Worm (Caenorhabditis elegans) whole organism, mixed stage, embryonic: ENCODE data around the gene Y25C1A.6.

Source experiments
- M03D4.4 ChIP-seq: sonication (generic microtip); optimal IDR thresholded peaks from 2 replicates; lab custom pipeline; 2017; ENCODE audit warnings: mild to moderate bottlenecking, missing genetic modification characterization, missing compliant biosample characterization
- bed-3 ChIP-seq: fragments of 200-800 bp; sonication (Bioruptor generic); optimal IDR thresholded peaks from 3 replicates; lab custom pipeline; 2018; ENCODE audit warnings: mild to moderate bottlenecking, missing genetic modification characterization, moderate library complexity, missing compliant biosample characterization
- blmp-1 ChIP-seq: fragments of 150-350 bp; optimal IDR thresholded peaks from 2 replicates; lab custom pipeline; 2014; ENCODE audit warnings: missing biosample characterization, missing genetic modification characterization
- ceh-43 ChIP-seq: fragments of 200-800 bp; sonication (Bioruptor generic); optimal IDR thresholded peaks from 2 replicates; lab custom pipeline; 2018; ENCODE audit warnings: mild to moderate bottlenecking, missing genetic modification characterization, moderate library complexity, missing compliant biosample characterization
- ceh-83 ChIP-seq: fragments of 200-800 bp; sonication (Bioruptor generic); optimal IDR thresholded peaks from 2 replicates; lab custom pipeline; 2018; ENCODE audit warnings: mild to moderate bottlenecking, missing genetic modification characterization, missing compliant biosample characterization
- ces-1 ChIP-seq: fragments of 150-350 bp; optimal IDR thresholded peaks from 2 replicates; lab custom pipeline; 2014; ENCODE audit warnings: missing biosample characterization, missing genetic modification reagents, missing genetic modification characterization
- cnd-1 ChIP-seq: fragments of 200-800 bp; sonication (Bioruptor generic); optimal IDR thresholded peaks from 2 replicates; lab custom pipeline; 2018; ENCODE audit warnings: mild to moderate bottlenecking, missing genetic modification characterization, missing compliant biosample characterization
- drap-1 ChIP-seq: fragments of 200-800 bp; sonication (Bioruptor generic); optimal IDR thresholded peaks from 3 replicates; lab custom pipeline; 2018; ENCODE audit warnings: mild to moderate bottlenecking, missing genetic modification characterization, missing compliant biosample characterization
- elt-1 ChIP-seq: sonication (generic microtip); optimal IDR thresholded peaks from 2 replicates; lab custom pipeline; 2017; ENCODE audit warnings: missing genetic modification characterization, mild to moderate bottlenecking, missing compliant biosample characterization, antibody characterized with exemption, moderate library complexity, borderline replicate concordance; ENCODE audit not compliant: insufficient read depth
- elt-3 ChIP-seq: fragments of 150-350 bp; optimal IDR thresholded peaks from 2 replicates; lab custom pipeline; 2014; ENCODE audit warnings: missing biosample characterization, missing genetic modification characterization
- flh-1 ChIP-seq: fragments of 200-800 bp; sonication (Bioruptor generic); optimal IDR thresholded peaks from 2 replicates; lab custom pipeline; 2018; ENCODE audit warnings: mild to moderate bottlenecking, missing genetic modification characterization, moderate library complexity, missing compliant biosample characterization
- ham-2 ChIP-seq: fragments of 200-800 bp; sonication (Bioruptor generic); optimal IDR thresholded peaks from 2 replicates; lab custom pipeline; 2018; ENCODE audit warnings: mild to moderate bottlenecking, missing genetic modification characterization, missing compliant biosample characterization
- lin-13 ChIP-seq: fragments of 150-350 bp; optimal IDR thresholded peaks from 2 replicates; lab custom pipeline; 2014; ENCODE audit warnings: missing biosample characterization, missing genetic modification characterization
- lin-32 ChIP-seq: fragments of 200-800 bp; sonication (Bioruptor generic); optimal IDR thresholded peaks from 2 replicates; lab custom pipeline; 2018; ENCODE audit warnings: mild to moderate bottlenecking, missing genetic modification characterization, missing compliant biosample characterization
- lsy-2 ChIP-seq: fragments of 150-350 bp; optimal IDR thresholded peaks from 2 replicates; lab custom pipeline; 2014; ENCODE audit warnings: missing biosample characterization, missing genetic modification characterization
- mab-5 ChIP-seq: fragments of 150-350 bp; optimal IDR thresholded peaks from 2 replicates; lab custom pipeline; 2014; ENCODE audit warnings: missing biosample characterization, missing genetic modification characterization
- mep-1 ChIP-seq: fragments of 150-350 bp; optimal IDR thresholded peaks from 2 replicates; lab custom pipeline; 2017; ENCODE audit warnings: missing biosample characterization, missing genetic modification reagents, missing genetic modification characterization, inconsistent platforms
- mls-2 ChIP-seq: sonication (generic microtip); optimal IDR thresholded peaks from 2 replicates; lab custom pipeline; 2016; ENCODE audit warnings: mild to moderate bottlenecking, missing genetic modification characterization, moderate library complexity, missing compliant biosample characterization
- nhr-12 ChIP-seq: fragments of 150-350 bp; optimal IDR thresholded peaks from 2 replicates; lab custom pipeline; 2014; ENCODE audit warnings: missing biosample characterization, missing genetic modification characterization
- nhr-2 ChIP-seq: fragments of 150-350 bp; optimal IDR thresholded peaks from 2 replicates; lab custom pipeline; 2014; ENCODE audit warnings: missing biosample characterization, missing genetic modification characterization
- nhr-237 ChIP-seq: fragments of 150-350 bp; optimal IDR thresholded peaks from 2 replicates; lab custom pipeline; 2014; ENCODE audit warnings: missing biosample characterization, missing genetic modification characterization
- nhr-28 ChIP-seq: fragments of 150-350 bp; optimal IDR thresholded peaks from 2 replicates; lab custom pipeline; 2014; ENCODE audit warnings: missing biosample characterization, missing genetic modification characterization
- nhr-76 ChIP-seq: sonication (generic microtip); optimal IDR thresholded peaks from 2 replicates; lab custom pipeline; 2017; ENCODE audit warnings: missing biosample characterization, missing genetic modification characterization
- pha-4 ChIP-seq: fragments of 150-350 bp; optimal IDR thresholded peaks from 2 replicates; lab custom pipeline; 2018; ENCODE audit warnings: missing biosample characterization, missing genetic modification reagents, missing genetic modification characterization
- sem-2 ChIP-seq: fragments of 200-800 bp; sonication (Bioruptor generic); optimal IDR thresholded peaks from 2 replicates; lab custom pipeline; 2018; ENCODE audit warnings: mild to moderate bottlenecking, missing genetic modification characterization, missing compliant biosample characterization
- sptf-1 ChIP-seq: sonication (generic microtip); optimal IDR thresholded peaks from 2 replicates; lab custom pipeline; 2017; ENCODE audit warnings: mild to moderate bottlenecking, missing genetic modification characterization, moderate library complexity, missing compliant biosample characterization
- tbx-8 ChIP-seq: fragments of 200-800 bp; sonication (Bioruptor generic); optimal IDR thresholded peaks from 2 replicates; lab custom pipeline; 2018; ENCODE audit warnings: mild to moderate bottlenecking, missing genetic modification characterization, moderate library complexity, missing compliant biosample characterization
- unc-120 ChIP-seq: sonication (generic microtip); optimal IDR thresholded peaks from 2 replicates; lab custom pipeline; 2017; ENCODE audit warnings: missing genetic modification characterization, missing compliant biosample characterization; ENCODE audit not compliant: poor library complexity, severe bottlenecking
- unc-39 ChIP-seq: fragments of 150-350 bp; optimal IDR thresholded peaks from 2 replicates; lab custom pipeline; 2014; ENCODE audit warnings: missing biosample characterization, missing genetic modification characterization
- unc-62 ChIP-seq: fragments of 150-350 bp; optimal IDR thresholded peaks from 2 replicates; lab custom pipeline; 2014; ENCODE audit warnings: missing biosample characterization, missing genetic modification reagents, missing genetic modification characterization
- zip-8 ChIP-seq: fragments of 150-350 bp; optimal IDR thresholded peaks from 2 replicates; lab custom pipeline; 2014; ENCODE audit warnings: missing biosample characterization, missing genetic modification characterization
- ztf-11 ChIP-seq: fragments of 150-350 bp; optimal IDR thresholded peaks from 2 replicates; lab custom pipeline; 2014; ENCODE audit warnings: missing biosample characterization, missing genetic modification characterization

The Y25C1A.6 gene

ce11 chrII:3096060-3096459 lies 35.2 kb downstream of the Y25C1A.6 start, which contains the start of gene srg-23:
Gene srg-23, minus strand, starts transcription at chrII:3096160.
- TF ChIP-seq pha-4 (tag; lab: Kevin White, UChicago) (no peak), M03D4.4 (tag; lab: Kevin White, UChicago) (no peak), bed-3 (no peak), elt-1 (no peak), nhr-28 (tag; lab: Kevin White, UChicago) (no peak), sptf-1 (tag; lab: Kevin White, UChicago) (no peak), nhr-76 (tag; lab: Kevin White, UChicago) (no peak), sem-2 (no peak)
- TF ChIP-seq, all 35 proteins: peak for 0

ce11 chrII:3096857-3097256 lies 36.0 kb downstream of the Y25C1A.6 start, which contains the start of gene Y25C1A.14:
Gene Y25C1A.14, minus strand, starts transcription at chrII:3096957.
- TF ChIP-seq mls-2 (no peak), ham-2 (GFP tag; lab: Kevin White, UChicago) (no peak), flh-1 (GFP tag; lab: Kevin White, UChicago) (no peak), drap-1 (GFP tag; lab: Kevin White, UChicago) (no peak), unc-120 (tag; lab: Kevin White, UChicago) (no peak), cnd-1 (tag; lab: Kevin White, UChicago) (no peak)

ce11 chrII:3100546-3100945 lies 39.7 kb downstream of the Y25C1A.6 start, which contains the start of gene srg-24:
Gene srg-24, minus strand, starts transcription at chrII:3100646.
- no peak for TF ChIP-seq ces-1 (GFP tag; lab: Kevin White, UChicago)
- no peak for TF ChIP-seq mep-1
- TF ChIP-seq unc-39 (tag; lab: Kevin White, UChicago) = no peak
- no peak for TF ChIP-seq ceh-83 (GFP tag; lab: Kevin White, UChicago)
- no peak for TF ChIP-seq blmp-1 (tag; lab: Kevin White, UChicago)
- no peak for TF ChIP-seq mab-5
- TF ChIP-seq elt-3 (tag; lab: Kevin White, UChicago) = no peak
- TF ChIP-seq unc-120 (tag; lab: Kevin White, UChicago) = no peak
- TF ChIP-seq sptf-1 (tag; lab: Kevin White, UChicago) = no peak
- no peak for TF ChIP-seq lin-13
- no peak for TF ChIP-seq ztf-11 (tag; lab: Kevin White, UChicago)
- no peak for TF ChIP-seq mls-2

- TF ChIP-seq lsy-2 (tag; lab: Kevin White, UChicago) (no peak), nhr-2 (no peak), flh-1 (GFP tag; lab: Kevin White, UChicago) (no peak), sptf-1 (tag; lab: Kevin White, UChicago) (no peak), mab-5 (no peak), lin-32 (GFP tag; lab: Kevin White, UChicago) (no peak), elt-3 (tag; lab: Kevin White, UChicago) (no peak), ham-2 (GFP tag; lab: Kevin White, UChicago) (no peak)
These were observed 41.1 kb downstream of the Y25C1A.6 start, which contains the start of gene clec-121 for ce11 chrII:3102018-3102417. Gene clec-121, plus strand, starts transcription at chrII:3102318.

- no peak for TF ChIP-seq drap-1 (GFP tag; lab: Kevin White, UChicago)
These were observed 44.9 kb downstream of the Y25C1A.6 start, which contains the start of gene clec-122 for ce11 chrII:3105765-3106164. Gene clec-122, plus strand, starts transcription at chrII:3106065.

- TF ChIP-seq ceh-83 (GFP tag; lab: Kevin White, UChicago) = peak; percentile 43
- no peak for TF ChIP-seq nhr-2
These were observed 47.2 kb downstream of the Y25C1A.6 start for ce11 chrII:3108101-3108500.

ce11 chrII:3109533-3109932 lies 48.7 kb downstream of the Y25C1A.6 start:
- TF ChIP-seq ces-1 (GFP tag; lab: Kevin White, UChicago) = no peak
- no peak for TF ChIP-seq nhr-237 (tag; lab: Kevin White, UChicago)
- no peak for TF ChIP-seq ceh-43 (GFP tag; lab: Kevin White, UChicago)
- TF ChIP-seq blmp-1 (tag; lab: Kevin White, UChicago) = no peak
- TF ChIP-seq mab-5 = no peak
- no peak for TF ChIP-seq nhr-2
- TF ChIP-seq pha-4 (tag; lab: Kevin White, UChicago) = no peak
- TF ChIP-seq lsy-2 (tag; lab: Kevin White, UChicago) = no peak
- TF ChIP-seq nhr-28 (tag; lab: Kevin White, UChicago) = no peak
- TF ChIP-seq M03D4.4 (tag; lab: Kevin White, UChicago) = no peak
- no peak for TF ChIP-seq nhr-76 (tag; lab: Kevin White, UChicago)
- TF ChIP-seq sem-2 = no peak
- no peak for TF ChIP-seq zip-8
- no peak for TF ChIP-seq lin-32 (GFP tag; lab: Kevin White, UChicago)
- TF ChIP-seq drap-1 (GFP tag; lab: Kevin White, UChicago) = no peak
- no peak for TF ChIP-seq unc-62 (GFP tag; lab: Kevin White, UChicago)
- no peak for TF ChIP-seq bed-3
- TF ChIP-seq tbx-8 (GFP tag; lab: Kevin White, UChicago) = no peak
- no peak for TF ChIP-seq nhr-12
- TF ChIP-seq, all 35 proteins: peak for 0
